Worm (Caenorhabditis elegans) whole organism, L3 larva: ENCODE results near the gene gcy-7.

Source experiments
- R02D3.7 ChIP-seq: fragments of 150-350 bp; optimal IDR thresholded peaks from 2 replicates; lab custom pipeline; 2014; ENCODE audit warnings: missing biosample characterization, missing genetic modification characterization
- ZK546.5 ChIP-seq: sonication (generic microtip); optimal IDR thresholded peaks from 2 replicates; lab custom pipeline; 2017; ENCODE audit warnings: missing biosample characterization, missing genetic modification characterization
- ama-1 ChIP-seq: fragments of 150-350 bp; optimal IDR thresholded peaks from 2 replicates; lab custom pipeline; 2018
- ceh-16 ChIP-seq: sonication (generic microtip); optimal IDR thresholded peaks from 2 replicates; lab custom pipeline; 2017; ENCODE audit warnings: missing biosample characterization, missing genetic modification characterization
- ceh-82 ChIP-seq: fragments of 150-350 bp; optimal IDR thresholded peaks from 2 replicates; lab custom pipeline; 2014; ENCODE audit warnings: missing biosample characterization, missing genetic modification characterization
- ceh-9 ChIP-seq: sonication (generic microtip); optimal IDR thresholded peaks from 2 replicates; lab custom pipeline; 2018; ENCODE audit warnings: missing biosample characterization, missing genetic modification characterization
- egl-5 ChIP-seq: fragments of 150-350 bp; optimal IDR thresholded peaks from 2 replicates; lab custom pipeline; 2017; ENCODE audit warnings: missing biosample characterization, missing genetic modification reagents, missing genetic modification characterization, inconsistent platforms
- elt-1 ChIP-seq: fragments of 150-350 bp; optimal IDR thresholded peaks from 2 replicates; lab custom pipeline; 2014; ENCODE audit warnings: missing biosample characterization, missing genetic modification characterization
- elt-2 ChIP-seq: sonication (generic microtip); optimal IDR thresholded peaks from 2 replicates; lab custom pipeline; 2016; ENCODE audit warnings: missing genetic modification reagents, mild to moderate bottlenecking, missing genetic modification characterization, missing compliant biosample characterization
- elt-3 ChIP-seq, 3 experiments: fragments of 150-350 bp in 1 of 3; sonication (generic microtip) in 2 of 3; optimal IDR thresholded peaks; 2 replicates in 2 of 3; 4 replicates in 1 of 3; lab custom pipeline; 2014 to 2017; ENCODE audit warnings: missing biosample characterization in 3 of 3, missing genetic modification characterization in 3 of 3
- eor-1 ChIP-seq, 2 experiments: fragments of 150-350 bp; optimal IDR thresholded peaks; 2 replicates each; lab custom pipeline; 2014 to 2018; ENCODE audit warnings: missing biosample characterization in 2 of 2, missing genetic modification characterization in 2 of 2
- fkh-10 ChIP-seq: sonication (generic microtip); optimal IDR thresholded peaks from 2 replicates; lab custom pipeline; 2017; ENCODE audit warnings: missing biosample characterization, missing genetic modification reagents, missing genetic modification characterization
- fkh-2 ChIP-seq: fragments of 150-350 bp; optimal IDR thresholded peaks from 2 replicates; lab custom pipeline; 2014; ENCODE audit warnings: missing biosample characterization, missing genetic modification reagents, missing genetic modification characterization
- fos-1 ChIP-seq: fragments of 150-350 bp; optimal IDR thresholded peaks from 2 replicates; lab custom pipeline; 2014; ENCODE audit warnings: missing biosample characterization, missing genetic modification characterization
- hmg-11 ChIP-seq: sonication (generic microtip); optimal IDR thresholded peaks from 2 replicates; lab custom pipeline; 2016; ENCODE audit warnings: missing genetic modification characterization, missing compliant biosample characterization
- jun-1 ChIP-seq: fragments of 150-350 bp; optimal IDR thresholded peaks from 2 replicates; lab custom pipeline; 2014; ENCODE audit warnings: missing biosample characterization, missing genetic modification reagents, missing genetic modification characterization
- lin-15B ChIP-seq: fragments of 150-350 bp; optimal IDR thresholded peaks from 2 replicates; lab custom pipeline; 2014; ENCODE audit warnings: missing biosample characterization, missing genetic modification characterization
- lin-39 ChIP-seq: fragments of 150-350 bp; optimal IDR thresholded peaks from 2 replicates; lab custom pipeline; 2018; ENCODE audit warnings: missing biosample characterization, missing genetic modification reagents, missing genetic modification characterization
- lsy-12 ChIP-seq: sonication (generic microtip); optimal IDR thresholded peaks from 2 replicates; lab custom pipeline; 2016; ENCODE audit warnings: mild to moderate bottlenecking, missing genetic modification characterization, missing compliant biosample characterization
- mdl-1 ChIP-seq: fragments of 150-350 bp; optimal IDR thresholded peaks from 2 replicates; lab custom pipeline; 2014; ENCODE audit warnings: missing biosample characterization, missing genetic modification characterization
- mml-1 ChIP-seq: fragments of 150-350 bp; sonication (generic microtip); optimal IDR thresholded peaks from 3 replicates; lab custom pipeline; 2014; ENCODE audit warnings: missing biosample characterization, missing genetic modification characterization
- nfya-1 ChIP-seq: sonication (generic microtip); optimal IDR thresholded peaks from 2 replicates; lab custom pipeline; 2017; ENCODE audit warnings: missing genetic modification characterization, mild to moderate bottlenecking, missing compliant biosample characterization, antibody characterized with exemption, moderate library complexity; ENCODE audit not compliant: insufficient read depth
- nhr-11 ChIP-seq: fragments of 150-350 bp; optimal IDR thresholded peaks from 2 replicates; lab custom pipeline; 2014; ENCODE audit warnings: missing biosample characterization, missing genetic modification characterization
- nhr-237 ChIP-seq: fragments of 150-350 bp; optimal IDR thresholded peaks from 2 replicates; lab custom pipeline; 2014; ENCODE audit warnings: missing biosample characterization, missing genetic modification characterization
- nhr-25 ChIP-seq: sonication (generic microtip); optimal IDR thresholded peaks from 2 replicates; lab custom pipeline; 2017; ENCODE audit warnings: missing biosample characterization, missing genetic modification characterization
- nhr-28 ChIP-seq: fragments of 150-350 bp; optimal IDR thresholded peaks from 2 replicates; lab custom pipeline; 2014; ENCODE audit warnings: missing biosample characterization, missing genetic modification characterization
- nhr-67 ChIP-seq: fragments of 150-350 bp; optimal IDR thresholded peaks from 2 replicates; lab custom pipeline; 2014; ENCODE audit warnings: missing biosample characterization, missing genetic modification characterization
- nhr-76 ChIP-seq: fragments of 150-350 bp; sonication (generic microtip); optimal IDR thresholded peaks from 5 replicates; lab custom pipeline; 2014; ENCODE audit warnings: missing biosample characterization, missing genetic modification characterization
- nhr-77 ChIP-seq: fragments of 150-350 bp; optimal IDR thresholded peaks from 2 replicates; lab custom pipeline; 2014; ENCODE audit warnings: missing biosample characterization, missing genetic modification characterization
- pha-4 ChIP-seq: fragments of 150-350 bp; optimal IDR thresholded peaks from 2 replicates; lab custom pipeline; 2014; ENCODE audit warnings: missing biosample characterization, missing genetic modification reagents, missing genetic modification characterization
- pqm-1 ChIP-seq: fragments of 150-350 bp; optimal IDR thresholded peaks from 2 replicates; lab custom pipeline; 2017; ENCODE audit warnings: missing biosample characterization, missing genetic modification characterization, inconsistent platforms
- skn-1 ChIP-seq: fragments of 150-350 bp; optimal IDR thresholded peaks from 2 replicates; lab custom pipeline; 2014; ENCODE audit warnings: missing biosample characterization, missing genetic modification characterization
- snpc-4 ChIP-seq: fragments of 150-350 bp; optimal IDR thresholded peaks from 2 replicates; lab custom pipeline; 2014; ENCODE audit warnings: missing biosample characterization, missing genetic modification characterization
- unc-62 ChIP-seq: fragments of 150-350 bp; sonication (generic microtip); optimal IDR thresholded peaks from 4 replicates; lab custom pipeline; 2014; ENCODE audit warnings: missing biosample characterization, missing genetic modification reagents, missing genetic modification characterization
- zag-1 ChIP-seq: fragments of 150-350 bp; optimal IDR thresholded peaks from 2 replicates; lab custom pipeline; 2014; ENCODE audit warnings: missing biosample characterization, missing genetic modification characterization
- ztf-11 ChIP-seq: fragments of 150-350 bp; optimal IDR thresholded peaks from 2 replicates; lab custom pipeline; 2014; ENCODE audit warnings: missing biosample characterization, missing genetic modification characterization

Gene gcy-7

ce11 chrV:8358702-8359101 is 28.5 kb upstream of the gcy-7 start:
- TF ChIP-seq hmg-11 (tag; lab: Kevin White, UChicago) (no peak), zag-1 (tag; lab: Kevin White, UChicago) (no peak), ceh-16 (tag; lab: Kevin White, UChicago) (no peak), nfya-1 (no peak), eor-1 (tag; optimal IDR thresholded peaks at IDR 0.05; lab: Kevin White, UChicago) (no peak), nhr-11 (tag; lab: Kevin White, UChicago) (no peak), nhr-237 (no peak), snpc-4 (no peak), nhr-77 (no peak), nhr-25 (tag; lab: Kevin White, UChicago) (no peak), elt-2 (tag; lab: Kevin White, UChicago) (no peak), fos-1 (tag; lab: Kevin White, UChicago) (no peak), lin-39 (tag; lab: Kevin White, UChicago) (no peak), R02D3.7 (no peak), ceh-82 (tag; lab: Kevin White, UChicago) (no peak), pqm-1 (no peak), jun-1 (no peak), ZK546.5 (no peak), ztf-11 (tag; lab: Kevin White, UChicago) (no peak), lin-15B (tag; lab: Kevin White, UChicago) (no peak)
- TF ChIP-seq, all 47 proteins: peak for 0

ce11 chrV:8359113-8359564 is 28.0 kb upstream of the gcy-7 start, which contains the start of gene mpdu-1:
Gene mpdu-1, minus strand, starts transcription at chrV:8359163.
- TF ChIP-seq snpc-4 (peak; percentile 91), nfya-1 (peak; percentile 63), ceh-9 (tag; lab: Kevin White, UChicago) (no peak), nhr-25 (tag; lab: Kevin White, UChicago) (peak; percentile 9), ama-1 (lab: Kevin White, UChicago) (no peak), pqm-1 (peak; percentile 78), fkh-2 (no peak), lin-15B (tag; lab: Kevin White, UChicago) (peak; percentile 59), hmg-11 (tag; lab: Kevin White, UChicago) (peak; percentile 24), fkh-10 (GFP tag; lab: Kevin White, UChicago) (no peak), R02D3.7 (peak; percentile 3), ceh-82 (tag; lab: Kevin White, UChicago) (no peak), elt-2 (tag; lab: Kevin White, UChicago) (peak; percentile 82), nhr-76 (tag; lab: Kevin White, UChicago) (no peak), jun-1 (peak; percentile 51)

- no peak for TF ChIP-seq nhr-25 (tag; lab: Kevin White, UChicago)
- no peak for TF ChIP-seq mdl-1 (tag; lab: Kevin White, UChicago)
- no peak for TF ChIP-seq fkh-2
- no peak for TF ChIP-seq nhr-76 (tag; lab: Kevin White, UChicago)
- TF ChIP-seq pqm-1 = no peak
- no peak for TF ChIP-seq elt-1 (tag; lab: Kevin White, UChicago)
- no peak for TF ChIP-seq elt-2 (tag; lab: Kevin White, UChicago)
- no peak for TF ChIP-seq egl-5 (tag; lab: Kevin White, UChicago)
- no peak for TF ChIP-seq pha-4 (tag; lab: Kevin White, UChicago)
- TF ChIP-seq ztf-11 (tag; lab: Kevin White, UChicago) = no peak
- no peak for TF ChIP-seq unc-62 (GFP tag; lab: Kevin White, UChicago)
- no peak for TF ChIP-seq nfya-1
These were observed 27.4 kb upstream of the gcy-7 start, which contains the start of gene F38E1.6 for ce11 chrV:8359792-8360191. Gene F38E1.6, plus strand, starts transcription at chrV:8360092.

- no peak for TF ChIP-seq pqm-1
- no peak for TF ChIP-seq elt-1 (tag; lab: Kevin White, UChicago)
- no peak for TF ChIP-seq nhr-28 (tag; lab: Kevin White, UChicago)
- no peak for TF ChIP-seq lsy-12 (tag; lab: Kevin White, UChicago)
- TF ChIP-seq hmg-11 (tag; lab: Kevin White, UChicago) = no peak
- no peak for TF ChIP-seq nhr-67 (tag; lab: Kevin White, UChicago)
- TF ChIP-seq skn-1 = no peak
These were observed 16.5 kb upstream of the gcy-7 start, which contains the start of gene gpa-2 for ce11 chrV:8370705-8371104. Gene gpa-2, plus strand, starts transcription at chrV:8371005.

ce11 chrV:8375419-8375818 is 11.7 kb upstream of the gcy-7 start, which contains the start of gene F38E1.10:
Gene F38E1.10, minus strand, starts transcription at chrV:8375519.
- no peak for TF ChIP-seq nhr-67 (tag; lab: Kevin White, UChicago)
- TF ChIP-seq R02D3.7 = no peak
- no peak for TF ChIP-seq mml-1 (tag; lab: Kevin White, UChicago)
- no peak for TF ChIP-seq nhr-11 (tag; lab: Kevin White, UChicago)
- no peak for TF ChIP-seq elt-3 (tag; optimal IDR thresholded peaks at IDR 0.05; lab: Kevin White, UChicago)
- no peak for TF ChIP-seq lin-15B (tag; lab: Kevin White, UChicago)
- TF ChIP-seq fkh-10 (GFP tag; lab: Kevin White, UChicago) = no peak
- TF ChIP-seq elt-1 (tag; lab: Kevin White, UChicago) = no peak
- TF ChIP-seq jun-1 = no peak
- TF ChIP-seq, all 47 proteins: peak for 0
